Worm (Caenorhabditis elegans) whole organism, L4 larva: ENCODE data around the gene fbxa-133.
A peak's percentile ranks its signal among the peaks of the same experiment; 100 is the strongest.

Source experiments
- F44E2.7 ChIP-seq: fragments of 200-800 bp; sonication (Bioruptor generic); IDR thresholded peaks from 2 replicates; pipeline ENCODE4 v2.1.2; 2022; ENCODE audit warnings: missing genetic modification characterization, missing compliant biosample characterization
- lin-1 ChIP-seq: fragments of 200-800 bp; sonication (Bioruptor generic); IDR thresholded peaks from 2 replicates; pipeline ENCODE4 v1.3.6; 2022; ENCODE audit warnings: missing genetic modification reagents, missing genetic modification characterization, missing compliant biosample characterization
- lsy-2 ChIP-seq, 2 experiments: fragments of 150-350 bp in 1 of 2; sonication (generic microtip) in 1 of 2; optimal IDR thresholded peaks; 2 replicates each; lab custom pipeline; 2014 to 2017; ENCODE audit warnings: missing biosample characterization in 2 of 2, missing genetic modification characterization in 2 of 2
- mdl-1 ChIP-seq, 2 experiments: fragments of 150-350 bp in 1 of 2; sonication (generic microtip) in 1 of 2; optimal IDR thresholded peaks; 2 replicates each; lab custom pipeline; 2014 to 2017; ENCODE audit warnings: missing biosample characterization in 2 of 2, missing genetic modification characterization in 2 of 2
- nhr-77 ChIP-seq: fragments of 150-350 bp; optimal IDR thresholded peaks from 2 replicates; lab custom pipeline; 2014; ENCODE audit warnings: missing biosample characterization, missing genetic modification characterization
- set-16 ChIP-seq: fragments of 200-800 bp; sonication (Bioruptor generic); IDR thresholded peaks from 2 replicates; pipeline ENCODE4 v1.3.6; 2022; ENCODE audit warnings: missing genetic modification reagents, missing genetic modification characterization, missing compliant biosample characterization
- unc-62 ChIP-seq, 3 experiments: fragments of 150-350 bp in 1 of 3; sonication (generic microtip); optimal IDR thresholded peaks in 2 of 3; peaks in 1 of 3; 1 replicate in 1 of 3; 2 replicates in 2 of 3; lab custom pipeline; 2014 to 2017; ENCODE audit warnings: missing biosample characterization in 3 of 3, missing genetic modification characterization in 3 of 3, missing genetic modification reagents in 3 of 3, missing genotype in 1 of 3
- zag-1 ChIP-seq: fragments of 150-350 bp; optimal IDR thresholded peaks from 2 replicates; lab custom pipeline; 2014; ENCODE audit warnings: missing biosample characterization, missing genetic modification characterization

DNA sequence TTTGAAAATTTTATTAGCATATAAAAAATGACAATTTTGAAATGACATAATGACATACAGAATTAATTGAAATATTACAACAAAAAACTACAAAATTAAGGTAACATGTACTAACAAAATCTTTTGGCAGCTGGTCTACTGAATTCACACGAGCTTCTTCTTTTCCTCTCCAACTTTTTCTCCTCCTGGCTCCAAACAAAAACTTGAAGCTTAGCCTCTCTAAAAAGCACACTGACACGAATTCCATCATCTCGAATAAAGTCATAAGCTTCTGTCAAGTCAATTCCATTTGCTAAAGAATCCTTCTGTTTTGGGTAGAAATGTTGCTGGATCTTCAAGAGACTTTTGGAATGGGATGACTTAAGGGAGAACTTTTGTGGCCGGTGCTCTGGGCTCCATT is 33.2 kb upstream of the fbxa-133 start:
- peak in 1 of 2 experiments; percentile 91 for TF ChIP-seq unc-62 (GFP tag; optimal IDR thresholded peaks at IDR 0.05 in 1 of 2; lab: Kevin White, UChicago)
- no peak for TF ChIP-seq unc-62 (tag; optimal IDR thresholded peaks at IDR 0.05; lab: Kevin White, UChicago)
- no peak for TF ChIP-seq mdl-1 (tag; optimal IDR thresholded peaks at IDR 0.05; lab: Kevin White, UChicago)
- no peak for TF ChIP-seq set-16 (GFP tag; lab: Robert Waterston, UW)
- TF ChIP-seq zag-1: no peak
- no peak for TF ChIP-seq nhr-77 (tag; lab: Kevin White, UChicago)
- no peak for TF ChIP-seq lsy-2 (tag; optimal IDR thresholded peaks at IDR 0.05; lab: Kevin White, UChicago)
- no peak for TF ChIP-seq F44E2.7
- TF ChIP-seq lin-1 (GFP tag; lab: Robert Waterston, UW): no peak
